Worm (Caenorhabditis elegans): ENCODE measurements around the gene E04F6.15.

- TF ChIP-seq skn-1 (tag; optimal IDR thresholded peaks at IDR 0.05) (no peak), lsy-2 (tag; optimal IDR thresholded peaks at IDR 0.05) (no peak), aly-2 (tag; optimal IDR thresholded peaks at IDR 0.05) (no peak), elt-3 (tag; optimal IDR thresholded peaks at IDR 0.05) (no peak), Y55F3AM.14 (GFP tag; optimal IDR thresholded peaks at IDR 0.05) (no peak), nhr-77 (tag; optimal IDR thresholded peaks at IDR 0.05) (no peak)
Observed at ce11 chrII:7187110-7187509, 23.0 kb downstream of the E04F6.15 start, which contains the start of gene C27H5.6.

Data from whole organism, L2 larva.